Fruit fly (Drosophila melanogaster) whole organism, pupa: ENCODE results near the gene CG13919.
A peak's percentile ranks its signal among the peaks of the same experiment; 100 is the strongest.

Experiments used
- CG10348 ChIP-seq: fragments of 200-800 bp; sonication (Bioruptor generic); IDR thresholded peaks from 2 replicates; pipeline ENCODE4 v1.3.6; 2022; ENCODE audit warnings: missing biosample characterization, missing genetic modification characterization
- CG12605 ChIP-seq: fragments of 200-800 bp; sonication (Bioruptor generic); IDR thresholded peaks from 2 replicates; pipeline ENCODE4 v1.3.6; 2022; ENCODE audit warnings: missing biosample characterization, missing genetic modification characterization
- CG13204 ChIP-seq: fragments of 200-800 bp; sonication (Bioruptor generic); optimal IDR thresholded peaks from 2 replicates; lab custom pipeline; 2018; ENCODE audit warnings: missing biosample characterization, mild to moderate bottlenecking, missing genetic modification characterization, moderate library complexity
- CG14655 ChIP-seq: fragments of 200-800 bp; sonication (Bioruptor generic); optimal IDR thresholded peaks from 3 replicates; lab custom pipeline; 2017; ENCODE audit warnings: mild to moderate bottlenecking, missing biosample characterization, missing genetic modification reagents, missing genetic modification characterization
- CG15710 ChIP-seq: fragments of 200-800 bp; sonication (Bioruptor generic); optimal IDR thresholded peaks from 2 replicates; lab custom pipeline; 2018; ENCODE audit warnings: missing biosample characterization, mild to moderate bottlenecking, missing genetic modification characterization, moderate library complexity
- CG17806 ChIP-seq: fragments of 200-800 bp; sonication (Bioruptor generic); optimal IDR thresholded peaks from 2 replicates; lab custom pipeline; 2018; ENCODE audit warnings: missing biosample characterization, mild to moderate bottlenecking, missing genetic modification characterization, moderate library complexity
- CG32121 ChIP-seq: fragments of 200-800 bp; sonication (Bioruptor generic); IDR thresholded peaks from 2 replicates; pipeline ENCODE4 v1.3.6; 2022; ENCODE audit warnings: missing biosample characterization, missing genetic modification characterization
- CG34367 ChIP-seq: fragments of 200-800 bp; sonication (Bioruptor generic); optimal IDR thresholded peaks from 2 replicates; lab custom pipeline; 2018; ENCODE audit warnings: missing biosample characterization, mild to moderate bottlenecking, missing genetic modification characterization
- CG4496 ChIP-seq: fragments of 200-800 bp; sonication (Bioruptor generic); IDR thresholded peaks from 3 replicates; pipeline ENCODE4 v1.3.6; 2022; ENCODE audit warnings: missing biosample characterization, missing genetic modification characterization
- CG8159 ChIP-seq: fragments of 200-800 bp; sonication (Bioruptor generic); optimal IDR thresholded peaks from 3 replicates; lab custom pipeline; 2018; ENCODE audit warnings: missing biosample characterization, mild to moderate bottlenecking, missing genetic modification characterization, moderate library complexity
- CG8301 ChIP-seq: fragments of 200-800 bp; sonication (Bioruptor generic); optimal IDR thresholded peaks from 2 replicates; lab custom pipeline; 2018; ENCODE audit warnings: missing biosample characterization, mild to moderate bottlenecking, missing genetic modification characterization
- CG9948 ChIP-seq: fragments of 200-800 bp; sonication (Bioruptor generic); optimal IDR thresholded peaks from 2 replicates; lab custom pipeline; 2018; ENCODE audit warnings: missing biosample characterization, mild to moderate bottlenecking, missing genetic modification characterization, moderate library complexity
- D1 ChIP-seq: fragments of 200-800 bp; sonication (Bioruptor generic); optimal IDR thresholded peaks from 2 replicates; lab custom pipeline; 2018; ENCODE audit warnings: missing biosample characterization, mild to moderate bottlenecking, missing genetic modification characterization, moderate library complexity
- EcR ChIP-seq: fragments of 200-800 bp; sonication (Bioruptor generic); optimal IDR thresholded peaks from 3 replicates; lab custom pipeline; 2019; ENCODE audit warnings: missing biosample characterization, missing genetic modification characterization, mild to moderate bottlenecking, moderate library complexity, missing genetic modification reagents
- Ets98B ChIP-seq: fragments of 200-800 bp; sonication (Bioruptor generic); IDR thresholded peaks from 2 replicates; pipeline ENCODE4 v1.3.6; 2022; ENCODE audit warnings: missing biosample characterization, missing genetic modification characterization
- Pif1A ChIP-seq: fragments of 200-800 bp; sonication (Bioruptor generic); optimal IDR thresholded peaks from 3 replicates; lab custom pipeline; 2016; ENCODE audit warnings: missing biosample characterization, missing genetic modification characterization
- Pif1B ChIP-seq: fragments of 200-800 bp; sonication (Bioruptor generic); optimal IDR thresholded peaks from 3 replicates; lab custom pipeline; 2016; ENCODE audit warnings: missing biosample characterization, missing genetic modification characterization
- Snoo ChIP-seq: fragments of 200-800 bp; sonication (Bioruptor generic); optimal IDR thresholded peaks from 3 replicates; lab custom pipeline; 2017; ENCODE audit warnings: missing biosample characterization, mild to moderate bottlenecking, missing genetic modification characterization, inconsistent platforms
- fd96Ca ChIP-seq: fragments of 200-800 bp; sonication (Bioruptor generic); IDR thresholded peaks from 3 replicates; pipeline ENCODE4 v1.3.6; 2022; ENCODE audit warnings: missing biosample characterization, missing genetic modification characterization
- gl ChIP-seq: fragments of 200-800 bp; sonication (Bioruptor generic); optimal IDR thresholded peaks from 2 replicates; lab custom pipeline; 2018; ENCODE audit warnings: missing biosample characterization, mild to moderate bottlenecking, missing genetic modification characterization
- rn ChIP-seq: fragments of 200-800 bp; sonication (Bioruptor generic); IDR thresholded peaks from 2 replicates; pipeline ENCODE4 v1.3.6; 2022; ENCODE audit warnings: missing biosample characterization, missing genetic modification characterization

Gene CG13919

DNA sequence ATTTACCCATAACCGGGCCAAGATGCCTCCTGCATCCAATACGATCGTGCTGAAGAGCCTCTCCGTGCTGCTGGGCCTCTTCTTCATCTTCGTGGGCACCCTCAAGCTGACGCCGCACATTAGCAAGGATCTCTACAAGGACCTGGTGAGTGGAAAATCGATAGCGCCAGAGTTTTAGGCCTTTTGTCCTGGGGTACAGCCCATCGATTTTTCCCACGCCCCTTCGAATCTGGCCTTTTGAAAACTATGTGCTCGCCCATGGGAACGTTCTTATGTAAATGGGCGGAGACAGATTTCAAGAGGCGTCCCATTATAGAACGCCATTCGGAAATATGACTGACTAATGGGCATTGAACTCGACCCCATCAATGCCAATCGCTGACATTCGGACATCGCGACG is 4.1 kb downstream of the CG13919 start:
- TF ChIP-seq Pif1A (GFP tag; lab: Kevin White, UChicago) (no peak), CG32121 (GFP tag; lab: Robert Waterston, UW) (0 out of 2 replicates have a peak, but pooled peaks have one; percentile 14)
- TF ChIP-seq, all 21 proteins: peak for 1

DNA sequence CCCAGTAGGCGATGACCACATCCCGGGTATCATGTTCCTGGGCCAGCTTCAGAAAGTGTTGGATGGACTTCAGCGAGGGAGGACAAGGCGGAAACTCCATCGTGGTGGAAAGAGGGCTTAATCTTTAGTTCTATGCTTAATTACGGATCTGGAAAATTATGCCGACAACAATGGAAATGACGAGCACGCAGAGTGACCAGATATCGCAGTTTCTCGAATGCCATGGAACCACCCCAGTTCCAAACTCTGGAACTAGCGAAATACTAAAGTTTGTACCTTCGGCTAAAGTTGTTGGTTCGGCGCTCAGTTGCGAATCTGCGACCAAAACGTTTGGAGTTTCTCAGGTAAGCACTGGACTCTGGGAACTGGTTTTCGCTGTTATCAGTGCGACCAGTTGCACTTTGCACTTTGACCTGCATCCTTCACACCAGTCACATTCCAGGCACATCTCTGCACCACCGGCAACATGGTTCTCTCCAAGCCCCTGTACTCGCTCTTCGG is 7.5 kb downstream of the CG13919 start, which contains the start of the genes CG7970 and Vta1:
Gene CG7970, plus strand, starts transcription at position 51 of the 501 bp plus-strand sequence.
Gene Vta1, minus strand, starts transcription at position 201 of the 501 bp plus-strand sequence.
- no peak for TF ChIP-seq fd96Ca (GFP tag; lab: Robert Waterston, UW)
- TF ChIP-seq CG12605 (GFP tag; lab: Robert Waterston, UW) = peak; percentile 88
- peak; percentile 77 for TF ChIP-seq Ets98B (GFP tag; lab: Robert Waterston, UW)
- TF ChIP-seq gl (tag; lab: Kevin White, UChicago) = peak; percentile 88
- TF ChIP-seq Pif1B (GFP tag; lab: Kevin White, UChicago) = no peak
- TF ChIP-seq CG15710 = peak; percentile 45
- TF ChIP-seq CG34367 (tag; lab: Kevin White, UChicago) = peak; percentile 36
- TF ChIP-seq CG8159 = no peak
- peak; percentile 63; the same call in 1 of the 2 replicates for TF ChIP-seq CG32121 (GFP tag; lab: Robert Waterston, UW)
- peak; percentile 78 for TF ChIP-seq CG4496 (GFP tag; lab: Robert Waterston, UW)
- TF ChIP-seq Pif1A (GFP tag; lab: Kevin White, UChicago) = no peak
- TF ChIP-seq rn (GFP tag; lab: Robert Waterston, UW) = no peak

DNA sequence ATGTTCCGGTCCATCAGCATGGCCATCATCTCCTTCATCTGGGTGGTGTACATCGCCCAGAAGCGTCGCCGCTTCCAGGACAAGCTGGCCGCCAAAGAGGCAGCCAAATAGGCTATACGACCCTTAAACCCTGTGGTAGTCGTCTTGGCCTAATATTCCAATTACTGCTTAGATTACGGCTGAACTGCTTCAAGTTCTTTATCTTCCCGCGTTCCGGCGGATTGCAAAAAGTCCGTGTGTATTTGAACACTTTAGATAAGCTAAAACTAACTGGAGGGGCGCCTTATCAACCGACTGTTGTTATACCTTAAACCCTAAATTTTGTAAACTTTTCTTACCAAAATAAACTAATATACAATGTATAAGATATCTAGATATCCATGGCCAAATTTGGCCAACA is 8.5 kb downstream of the CG13919 start:
- TF ChIP-seq CG17806 (no peak), Ets98B (GFP tag; lab: Robert Waterston, UW) (no peak), CG32121 (GFP tag; lab: Robert Waterston, UW) (no peak), CG9948 (tag; lab: Kevin White, UChicago) (no peak), fd96Ca (GFP tag; lab: Robert Waterston, UW) (no peak), rn (GFP tag; lab: Robert Waterston, UW) (no peak), Snoo (no peak), Pif1A (GFP tag; lab: Kevin White, UChicago) (no peak), CG12605 (GFP tag; lab: Robert Waterston, UW) (no peak), EcR (GFP tag; lab: Kevin White, UChicago) (no peak), CG34367 (tag; lab: Kevin White, UChicago) (no peak)

DNA sequence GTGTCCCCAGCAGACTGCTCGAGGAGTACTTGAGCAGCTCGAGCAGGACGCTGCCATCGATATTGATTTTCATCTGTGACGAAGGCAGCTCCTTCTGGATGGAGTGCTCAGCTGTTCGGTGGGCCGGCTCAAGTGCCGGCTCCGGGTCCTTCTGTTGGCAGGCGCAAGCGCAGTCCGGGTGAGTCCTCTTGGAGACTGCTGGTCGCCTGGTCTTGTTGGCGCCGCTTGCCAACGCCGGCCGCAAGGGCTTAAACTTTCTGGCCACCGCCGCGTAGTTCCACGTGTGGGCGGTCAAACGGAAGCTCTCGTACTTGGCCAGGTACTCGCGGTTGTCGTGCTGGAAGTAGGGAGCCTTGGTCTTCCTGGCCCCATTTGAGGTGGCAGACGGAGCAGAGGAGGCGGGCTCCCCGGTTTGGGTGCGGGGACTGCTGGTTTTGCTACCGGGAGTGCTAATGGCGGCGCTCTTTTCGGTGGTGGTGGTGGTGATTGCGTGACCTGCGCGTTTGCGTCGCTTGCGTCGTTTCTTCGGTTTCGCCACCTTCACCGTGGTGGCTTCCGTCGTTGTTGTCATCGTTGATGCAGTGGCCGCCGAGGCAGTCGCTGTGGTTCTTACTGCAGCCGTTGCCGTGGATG is 16.6 kb downstream of the CG13919 start:
- TF ChIP-seq CG13204 = peak; percentile 28
- no peak for TF ChIP-seq CG12605 (GFP tag; lab: Robert Waterston, UW)
- no peak for TF ChIP-seq CG8159
- TF ChIP-seq gl (tag; lab: Kevin White, UChicago) = no peak
- TF ChIP-seq rn (GFP tag; lab: Robert Waterston, UW) = no peak

DNA sequence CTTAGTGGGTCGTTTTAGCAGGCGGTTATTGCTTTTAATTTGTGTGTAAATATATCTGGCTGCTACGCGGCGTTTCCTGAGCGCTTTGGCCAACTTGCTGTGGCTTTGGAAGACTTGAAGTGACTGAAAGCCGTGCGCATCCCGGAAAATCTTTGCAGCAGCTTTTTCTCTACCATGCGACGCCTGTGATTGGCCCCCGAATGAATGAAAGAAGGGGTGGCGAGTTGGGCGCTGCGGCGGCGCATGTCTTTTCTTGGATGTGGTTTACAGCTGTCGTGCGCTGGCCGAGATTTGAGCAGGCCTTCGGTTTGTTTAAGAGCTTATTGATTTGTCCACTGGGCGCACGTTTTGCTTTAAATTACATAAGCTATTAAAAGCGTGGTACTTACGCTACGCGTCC is 18.3 kb downstream of the CG13919 start:
- TF ChIP-seq CG8159 (no peak), CG13204 (no peak), CG8301 (tag; lab: Kevin White, UChicago) (no peak), Pif1A (GFP tag; lab: Kevin White, UChicago) (no peak), CG4496 (GFP tag; lab: Robert Waterston, UW) (no peak), CG32121 (GFP tag; lab: Robert Waterston, UW) (no peak), Snoo (no peak), CG34367 (tag; lab: Kevin White, UChicago) (no peak), CG17806 (no peak), CG10348 (GFP tag; lab: Robert Waterston, UW) (no peak), D1 (tag; lab: Kevin White, UChicago) (no peak), CG14655 (no peak), CG9948 (tag; lab: Kevin White, UChicago) (no peak), CG15710 (no peak), rn (GFP tag; lab: Robert Waterston, UW) (no peak), Pif1B (GFP tag; lab: Kevin White, UChicago) (no peak), EcR (GFP tag; lab: Kevin White, UChicago) (no peak), gl (tag; lab: Kevin White, UChicago) (no peak), fd96Ca (GFP tag; lab: Robert Waterston, UW) (no peak)

DNA sequence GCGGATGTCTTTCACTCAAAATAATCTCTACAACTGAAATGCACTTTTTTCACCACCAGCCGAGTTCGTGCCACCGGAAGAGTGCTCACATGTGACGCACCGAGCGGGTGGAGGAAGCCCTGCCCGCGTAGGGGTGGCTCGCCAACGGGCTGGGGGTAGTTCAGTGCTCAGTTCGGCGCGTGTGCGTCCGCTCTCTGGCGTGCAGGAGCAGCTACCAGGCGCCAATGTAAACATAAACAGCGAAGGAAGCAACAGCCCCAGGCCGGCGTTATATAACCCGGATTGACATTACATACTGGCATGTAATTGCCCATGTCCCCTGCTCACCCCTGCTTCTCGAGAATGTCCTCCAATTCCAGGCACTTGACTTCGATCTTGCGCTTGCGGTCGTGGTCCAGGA is 18.9 kb downstream of the CG13919 start:
- no peak for TF ChIP-seq CG13204
- 0 out of 3 replicates have a peak, but pooled peaks have one; percentile 17 for TF ChIP-seq fd96Ca (GFP tag; lab: Robert Waterston, UW)

DNA sequence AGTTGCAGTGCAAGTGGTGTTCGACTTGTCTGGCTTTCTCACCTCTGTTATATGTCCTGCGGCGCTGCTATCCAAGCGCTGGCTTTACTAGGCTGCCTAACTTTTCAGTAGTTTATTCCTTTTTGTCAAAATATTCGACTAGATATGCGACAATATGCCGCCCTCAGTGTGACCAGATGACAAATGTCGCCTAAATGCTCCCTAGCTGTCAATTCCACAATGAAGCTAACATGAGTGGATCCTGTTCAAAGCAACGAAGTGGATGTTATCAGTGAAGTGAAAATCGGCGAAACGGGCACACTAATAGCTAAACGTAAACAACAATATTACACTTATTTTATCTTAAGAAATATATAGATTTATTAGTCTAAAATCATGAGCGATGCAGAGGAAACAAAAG is 19.6 kb downstream of the CG13919 start, which contains the start of the genes Srrm234 and CG7974:
Gene Srrm234, minus strand, starts transcription at position 189 of the 400 bp plus-strand sequence.
Gene CG7974, plus strand, starts transcription at position 263 of the 400 bp plus-strand sequence.
- no peak for TF ChIP-seq CG4496 (GFP tag; lab: Robert Waterston, UW)
- no peak for TF ChIP-seq Snoo
- no peak for TF ChIP-seq CG17806
- no peak for TF ChIP-seq EcR (GFP tag; lab: Kevin White, UChicago)
- TF ChIP-seq CG9948 (tag; lab: Kevin White, UChicago) = no peak
- TF ChIP-seq rn (GFP tag; lab: Robert Waterston, UW) = no peak
- TF ChIP-seq Ets98B (GFP tag; lab: Robert Waterston, UW) = no peak
- no peak for TF ChIP-seq CG32121 (GFP tag; lab: Robert Waterston, UW)
- TF ChIP-seq CG13204 = no peak
- TF ChIP-seq CG12605 (GFP tag; lab: Robert Waterston, UW) = no peak
- TF ChIP-seq D1 (tag; lab: Kevin White, UChicago) = no peak
- TF ChIP-seq CG15710 = no peak
- TF ChIP-seq CG8159 = no peak
- TF ChIP-seq fd96Ca (GFP tag; lab: Robert Waterston, UW) = no peak
- TF ChIP-seq, all 21 proteins: peak for 0
